Worm (Caenorhabditis elegans): ENCODE measurements around the gene cnb-1.

The cnb-1 gene

ce11 chrV:11421605-11422004 is 46.1 kb downstream of the cnb-1 start, which contains the start of gene des-2:
TSS of gene des-2 (minus strand) at chrV:11421705.
- no peak for TF ChIP-seq ham-2 (GFP tag; optimal IDR thresholded peaks at IDR 0.05)
- no peak for TF ChIP-seq sem-2 (GFP tag; optimal IDR thresholded peaks at IDR 0.05)
- TF ChIP-seq ceh-39 (tag; optimal IDR thresholded peaks at IDR 0.05) = no peak
- no peak for TF ChIP-seq blmp-1 (tag; optimal IDR thresholded peaks at IDR 0.05)
- no peak for TF ChIP-seq ces-1 (GFP tag; optimal IDR thresholded peaks at IDR 0.05)
- TF ChIP-seq unc-39 (tag; optimal IDR thresholded peaks at IDR 0.05) = no peak
- no peak for TF ChIP-seq mab-5 (tag; optimal IDR thresholded peaks at IDR 0.05)
- no peak for TF ChIP-seq mep-1 (tag; optimal IDR thresholded peaks at IDR 0.05)
- no peak for TF ChIP-seq nhr-28 (tag; optimal IDR thresholded peaks at IDR 0.05)
- no peak for TF ChIP-seq snpc-4 (tag; optimal IDR thresholded peaks at IDR 0.05)
- TF ChIP-seq nhr-76 (tag; optimal IDR thresholded peaks at IDR 0.05) = no peak
- no peak for TF ChIP-seq zip-8 (tag; optimal IDR thresholded peaks at IDR 0.05)
- no peak for TF ChIP-seq unc-120 (tag; optimal IDR thresholded peaks at IDR 0.05; ENCODE audit: poor library complexity, severe bottlenecking)
- no peak for TF ChIP-seq drap-1 (GFP tag; optimal IDR thresholded peaks at IDR 0.05)
- no peak for TF ChIP-seq nhr-237 (tag; optimal IDR thresholded peaks at IDR 0.05)
- TF ChIP-seq lin-13 (tag; optimal IDR thresholded peaks at IDR 0.05) = no peak
- TF ChIP-seq nhr-2 (tag; optimal IDR thresholded peaks at IDR 0.05) = no peak
- TF ChIP-seq elt-3 (tag; optimal IDR thresholded peaks at IDR 0.05) = no peak
- TF ChIP-seq flh-1 (GFP tag; optimal IDR thresholded peaks at IDR 0.05) = no peak

ce11 chrV:11424565-11424964 is 49.0 kb downstream of the cnb-1 start, which contains the start of gene T26H10.2:
TSS of gene T26H10.2 (minus strand) at chrV:11424665.
- TF ChIP-seq ztf-11 (tag; optimal IDR thresholded peaks at IDR 0.05) (no peak), pha-4 (tag; optimal IDR thresholded peaks at IDR 0.05) (no peak), tbx-8 (GFP tag; optimal IDR thresholded peaks at IDR 0.05) (no peak), flh-1 (GFP tag; optimal IDR thresholded peaks at IDR 0.05) (no peak), mab-5 (tag; optimal IDR thresholded peaks at IDR 0.05) (no peak), ceh-43 (GFP tag; optimal IDR thresholded peaks at IDR 0.05) (no peak), sem-2 (GFP tag; optimal IDR thresholded peaks at IDR 0.05) (no peak), nhr-237 (tag; optimal IDR thresholded peaks at IDR 0.05) (no peak), elt-1 (tag; optimal IDR thresholded peaks at IDR 0.05; ENCODE audit: borderline replicate concordance, insufficient read depth) (no peak), ces-1 (GFP tag; optimal IDR thresholded peaks at IDR 0.05) (no peak), cnd-1 (tag; optimal IDR thresholded peaks at IDR 0.05) (no peak), unc-62 (GFP tag; optimal IDR thresholded peaks at IDR 0.05) (no peak), mep-1 (tag; optimal IDR thresholded peaks at IDR 0.05) (no peak), ceh-83 (GFP tag; optimal IDR thresholded peaks at IDR 0.05) (no peak), nhr-28 (tag; optimal IDR thresholded peaks at IDR 0.05) (no peak), drap-1 (GFP tag; optimal IDR thresholded peaks at IDR 0.05) (no peak), blmp-1 (tag; optimal IDR thresholded peaks at IDR 0.05) (no peak), zip-8 (tag; optimal IDR thresholded peaks at IDR 0.05) (no peak), lin-32 (GFP tag; optimal IDR thresholded peaks at IDR 0.05) (no peak), ceh-39 (tag; optimal IDR thresholded peaks at IDR 0.05) (no peak)
